Worm (Caenorhabditis elegans): ENCODE results near the gene slc-30A9.

DNA sequence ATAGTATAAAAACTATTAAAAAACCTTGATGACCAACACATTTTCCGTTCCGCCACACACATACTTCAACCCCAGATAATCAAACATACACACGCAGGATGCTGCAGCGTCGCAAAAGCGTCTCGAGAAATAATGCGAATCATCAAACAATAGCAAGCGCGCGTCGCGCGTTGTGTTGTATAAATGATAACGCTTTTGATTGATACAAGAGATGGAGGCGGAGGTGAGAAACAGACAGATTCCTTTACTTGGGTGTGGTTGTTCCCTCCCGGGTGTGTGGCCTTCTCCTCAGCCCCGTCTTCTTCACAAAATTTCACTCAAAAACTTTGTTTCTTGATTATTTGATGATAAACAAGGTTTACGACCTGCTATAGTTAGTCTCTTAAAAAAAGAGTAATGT is 22.5 kb downstream of the slc-30A9 start:
- TF ChIP-seq sptf-1 (tag; optimal IDR thresholded peaks at IDR 0.05) (no peak), unc-39 (tag; optimal IDR thresholded peaks at IDR 0.05) (no peak), nhr-76 (tag; optimal IDR thresholded peaks at IDR 0.05) (no peak)
